Worm (Caenorhabditis elegans) whole organism, early embryonic: Measurements from ENCODE around the gene pak-1.

Source experiments
- ama-1 ChIP-seq: fragments of 150-350 bp; optimal IDR thresholded peaks from 2 replicates; lab custom pipeline; 2014
- hmg-4 ChIP-seq: fragments of 200-800 bp; sonication (Bioruptor generic); optimal IDR thresholded peaks from 2 replicates; lab custom pipeline; 2018; ENCODE audit warnings: mild to moderate bottlenecking, missing genetic modification characterization, missing compliant biosample characterization

ce11 chrX:6090779-6091178 is 42.4 kb upstream of the pak-1 start:
- TF ChIP-seq ama-1 (lab: Kevin White, UChicago): no peak
- no peak for TF ChIP-seq hmg-4 (GFP tag; lab: Kevin White, UChicago)
